Fruit fly (Drosophila melanogaster): ENCODE results near the gene CG33110.

DNA sequence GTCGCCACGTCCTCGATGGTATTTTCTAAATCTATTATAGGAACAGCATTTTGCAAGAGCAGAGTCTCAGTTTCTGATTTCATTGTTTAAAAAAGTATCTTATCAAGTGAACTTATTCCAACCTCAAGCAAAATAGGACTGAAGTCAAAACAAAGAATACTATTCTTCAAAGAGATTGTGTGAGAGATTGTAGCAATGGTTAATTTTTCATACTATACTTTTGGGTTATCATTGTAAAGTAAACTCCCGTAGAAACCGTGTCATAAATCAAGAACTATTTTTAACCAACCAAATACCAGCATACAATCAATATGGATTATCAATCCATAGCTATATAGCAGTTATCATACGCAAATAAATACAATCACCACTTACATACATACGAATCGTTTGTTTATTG, 38.2 kb upstream of the CG33110 start, which contains the start of gene CG33093:
- TF ChIP-seq h (optimal IDR thresholded peaks at IDR 0.05) (no peak), insv (optimal IDR thresholded peaks at IDR 0.05) (no peak), Sin3A (optimal IDR thresholded peaks at IDR 0.05) (no peak), psq (optimal IDR thresholded peaks at IDR 0.05) (no peak)

Measured in Kc167 (cell line).